Fruit fly (Drosophila melanogaster) whole organism, embryonic: ENCODE measurements around the gene Agpat4.

ENCODE experiments used
- Awh ChIP-seq: fragments of 200-800 bp; sonication (Bioruptor generic); IDR thresholded peaks from 2 replicates; pipeline ENCODE4, ENCODE4 v1.3.6; 2022; ENCODE audit warnings: missing biosample characterization, missing genetic modification characterization
- Bteb2 ChIP-seq: fragments of 200-800 bp; sonication (Bioruptor generic); optimal IDR thresholded peaks from 2 replicates; lab custom pipeline; 2016; ENCODE audit warnings: missing biosample characterization, missing genetic modification characterization
- CG10209 ChIP-seq: fragments of 200-800 bp; sonication (Bioruptor generic); optimal IDR thresholded peaks from 3 replicates; lab custom pipeline; 2017; ENCODE audit warnings: missing biosample characterization, mild to moderate bottlenecking, missing genetic modification characterization, missing genetic modification reagents
- CG11085 ChIP-seq: fragments of 200-800 bp; sonication (Bioruptor generic); IDR thresholded peaks from 2 replicates; pipeline ENCODE4 v1.3.6; 2022; ENCODE audit warnings: missing biosample characterization, missing genetic modification characterization
- CG11398 ChIP-seq: fragments of 200-800 bp; sonication (Bioruptor generic); optimal IDR thresholded peaks from 2 replicates; lab custom pipeline; 2016; ENCODE audit warnings: missing biosample characterization, missing genetic modification characterization
- CG11504 ChIP-seq: fragments of 200-800 bp; sonication (Bioruptor generic); optimal IDR thresholded peaks from 3 replicates; lab custom pipeline; 2019; ENCODE audit warnings: missing biosample characterization, mild to moderate bottlenecking, missing genetic modification characterization, moderate library complexity
- CG12769 ChIP-seq: fragments of 200-800 bp; sonication (Bioruptor generic); optimal IDR thresholded peaks from 2 replicates; lab custom pipeline; 2019; ENCODE audit warnings: missing biosample characterization, mild to moderate bottlenecking, missing genetic modification characterization, moderate library complexity
- CG13424 ChIP-seq: fragments of 200-800 bp; sonication (Bioruptor generic); optimal IDR thresholded peaks from 2 replicates; lab custom pipeline; 2019; ENCODE audit warnings: missing biosample characterization, mild to moderate bottlenecking, missing genetic modification characterization, moderate library complexity
- CG14860 ChIP-seq: fragments of 200-800 bp; sonication (Bioruptor generic); IDR thresholded peaks from 3 replicates; pipeline ENCODE4 v1.3.6; 2022; ENCODE audit warnings: missing biosample characterization, missing genetic modification characterization; ENCODE audit not compliant: partially characterized antibody
- CG16813 ChIP-seq: fragments of 200-800 bp; sonication (Bioruptor generic); IDR thresholded peaks from 3 replicates; pipeline ENCODE4 v1.3.6; 2022; ENCODE audit warnings: missing biosample characterization, missing genetic modification characterization; ENCODE audit not compliant: partially characterized antibody
- CG2120 ChIP-seq: fragments of 200-800 bp; sonication (Bioruptor generic); optimal IDR thresholded peaks from 3 replicates; lab custom pipeline; 2016; ENCODE audit warnings: missing biosample characterization, missing genetic modification characterization
- CG2202 ChIP-seq: fragments of 200-800 bp; sonication (Bioruptor generic); optimal IDR thresholded peaks from 2 replicates; lab custom pipeline; 2018; ENCODE audit warnings: missing biosample characterization, mild to moderate bottlenecking, missing genetic modification characterization
- CG2889 ChIP-seq: fragments of 200-800 bp; sonication (Bioruptor generic); IDR thresholded peaks from 3 replicates; pipeline ENCODE4 v1.3.6; 2022; ENCODE audit warnings: missing biosample characterization, missing genetic modification characterization
- CG32772 ChIP-seq: fragments of 200-800 bp; sonication (Bioruptor generic); IDR thresholded peaks from 2 replicates; pipeline ENCODE4 v1.3.6; 2022; ENCODE audit warnings: missing biosample characterization, missing genetic modification characterization
- CG4328 ChIP-seq: fragments of 200-800 bp; sonication (Bioruptor generic); optimal IDR thresholded peaks from 3 replicates; lab custom pipeline; 2017; ENCODE audit warnings: missing biosample characterization, missing genetic modification reagents, missing genetic modification characterization
- CG4404 ChIP-seq: fragments of 200-800 bp; sonication (Bioruptor generic); IDR thresholded peaks from 2 replicates; pipeline ENCODE4 v1.3.6; 2022; ENCODE audit warnings: missing biosample characterization, missing genetic modification characterization
- CG7372 ChIP-seq: fragments of 200-800 bp; sonication (Bioruptor generic); IDR thresholded peaks from 2 replicates; pipeline ENCODE4 v1.3.6; 2022; ENCODE audit warnings: missing biosample characterization, missing genetic modification characterization
- CG8089 ChIP-seq: fragments of 200-800 bp; sonication (Bioruptor generic); optimal IDR thresholded peaks from 3 replicates; lab custom pipeline; 2016; ENCODE audit warnings: missing biosample characterization, missing genetic modification characterization
- CG8281 ChIP-seq: fragments of 200-800 bp; sonication (Bioruptor generic); optimal IDR thresholded peaks from 2 replicates; lab custom pipeline; 2018; ENCODE audit warnings: missing biosample characterization, mild to moderate bottlenecking, missing genetic modification characterization, moderate library complexity
- CG8944 ChIP-seq: fragments of 200-800 bp; sonication (Bioruptor generic); optimal IDR thresholded peaks from 3 replicates; lab custom pipeline; 2016; ENCODE audit warnings: missing biosample characterization, missing genetic modification characterization
- Dek ChIP-seq: fragments of 200-800 bp; sonication (Bioruptor generic); optimal IDR thresholded peaks from 3 replicates; lab custom pipeline; 2019; ENCODE audit warnings: missing biosample characterization, mild to moderate bottlenecking, missing genetic modification characterization, moderate library complexity
- Dip2 ChIP-seq: fragments of 200-800 bp; sonication (Bioruptor generic); IDR thresholded peaks from 2 replicates; pipeline ENCODE4 v1.3.6; 2022; ENCODE audit warnings: missing biosample characterization, missing genetic modification characterization
- Drgx ChIP-seq: fragments of 200-800 bp; sonication (Bioruptor generic); IDR thresholded peaks from 2 replicates; pipeline ENCODE4 v1.3.6; 2022; ENCODE audit warnings: missing biosample characterization, missing genetic modification characterization
- Eip74EF ChIP-seq, 2 experiments: fragments of 200-800 bp in 1 of 2; fragments of >200 bp in 1 of 2; sonication (Bioruptor generic) in 1 of 2; optimal IDR thresholded peaks; 2 replicates each; lab custom pipeline; 2017 to 2019; ENCODE audit warnings: missing biosample characterization in 2 of 2, missing genetic modification characterization in 2 of 2, mild to moderate bottlenecking in 1 of 2, moderate library complexity in 1 of 2
- HLH54F ChIP-seq: fragments of 200-800 bp; sonication (Bioruptor generic); optimal IDR thresholded peaks from 3 replicates; lab custom pipeline; 2016; ENCODE audit warnings: missing biosample characterization, missing genetic modification characterization
- Hmx ChIP-seq: fragments of 200-800 bp; sonication (Bioruptor generic); optimal IDR thresholded peaks from 2 replicates; lab custom pipeline; 2016; ENCODE audit warnings: missing biosample characterization, missing genetic modification characterization
- Hr78 ChIP-seq, 2 experiments: fragments of 200-800 bp in 1 of 2; fragments of >200 bp in 1 of 2; sonication (Bioruptor generic) in 1 of 2; optimal IDR thresholded peaks; 2 replicates each; lab custom pipeline; 2017 to 2019; ENCODE audit warnings: missing biosample characterization in 2 of 2, missing genetic modification characterization in 2 of 2, mild to moderate bottlenecking in 1 of 2, moderate library complexity in 1 of 2
- Lhr ChIP-seq: fragments of 200-800 bp; sonication (Bioruptor generic); optimal IDR thresholded peaks from 3 replicates; lab custom pipeline; 2017; ENCODE audit warnings: mild to moderate bottlenecking, missing biosample characterization, missing genetic modification reagents, missing genetic modification characterization
- MTF-1 ChIP-seq: fragments of 200-800 bp; sonication (Bioruptor generic); optimal IDR thresholded peaks from 2 replicates; lab custom pipeline; 2018; ENCODE audit warnings: missing biosample characterization, mild to moderate bottlenecking, missing genetic modification characterization, borderline replicate concordance
- Oli ChIP-seq: fragments of 200-800 bp; sonication (Bioruptor generic); optimal IDR thresholded peaks from 2 replicates; lab custom pipeline; 2018; ENCODE audit warnings: missing biosample characterization, mild to moderate bottlenecking, missing genetic modification characterization, moderate library complexity
- PHDP ChIP-seq: fragments of 200-800 bp; sonication (Bioruptor generic); optimal IDR thresholded peaks from 3 replicates; lab custom pipeline; 2018; ENCODE audit warnings: missing biosample characterization, mild to moderate bottlenecking, missing genetic modification characterization, moderate library complexity
- Sox102F ChIP-seq: fragments of 200-800 bp; sonication (Bioruptor generic); optimal IDR thresholded peaks from 2 replicates; lab custom pipeline; 2018; ENCODE audit warnings: missing biosample characterization, mild to moderate bottlenecking, missing genetic modification characterization, moderate library complexity
- Xbp1 ChIP-seq: fragments of 200-800 bp; sonication (Bioruptor generic); optimal IDR thresholded peaks from 3 replicates; lab custom pipeline; 2016; ENCODE audit warnings: missing biosample characterization, mild to moderate bottlenecking, missing genetic modification characterization
- ato ChIP-seq: fragments of 200-800 bp; sonication (Bioruptor generic); IDR thresholded peaks from 2 replicates; pipeline ENCODE4 v1.3.6; 2022; ENCODE audit warnings: missing biosample characterization, missing genetic modification characterization; ENCODE audit not compliant: partially characterized antibody
- bbx ChIP-seq: fragments of 200-800 bp; sonication (Bioruptor generic); IDR thresholded peaks from 2 replicates; pipeline ENCODE4 v1.3.6; 2022; ENCODE audit warnings: missing biosample characterization, missing genetic modification characterization; ENCODE audit not compliant: partially characterized antibody
- bsh ChIP-seq, 2 experiments: fragments of 200-800 bp; sonication (Bioruptor generic); optimal IDR thresholded peaks; 2 replicates each; lab custom pipeline; 2017 to 2018; ENCODE audit warnings: mild to moderate bottlenecking in 2 of 2, missing biosample characterization in 2 of 2, missing genetic modification characterization in 2 of 2, moderate library complexity in 1 of 2
- croc ChIP-seq: fragments of 200-800 bp; sonication (Bioruptor generic); conservative IDR thresholded peaks from 3 replicates; pipeline ENCODE4 v1.3.6; 2022; ENCODE audit warnings: missing biosample characterization, missing genetic modification characterization
- gem ChIP-seq: fragments of 200-800 bp; sonication (Bioruptor generic); optimal IDR thresholded peaks from 2 replicates; lab custom pipeline; 2019; ENCODE audit warnings: missing biosample characterization, mild to moderate bottlenecking, missing genetic modification characterization, moderate library complexity
- hkb ChIP-seq, 2 experiments: fragments of 200-800 bp in 1 of 2; fragments of >200 bp in 1 of 2; sonication (Bioruptor generic) in 1 of 2; IDR thresholded peaks in 1 of 2; optimal IDR thresholded peaks in 1 of 2; 2 replicates each; pipeline versions ENCODE4 v1.3.6 to Lab custom; 2017 to 2022; ENCODE audit warnings: missing biosample characterization in 1 of 2, missing genetic modification characterization in 1 of 2
- mirr ChIP-seq: fragments of 200-800 bp; sonication (Bioruptor generic); optimal IDR thresholded peaks from 3 replicates; lab custom pipeline; 2018; ENCODE audit warnings: missing biosample characterization, mild to moderate bottlenecking, missing genetic modification characterization
- nmo ChIP-seq: fragments of 200-800 bp; sonication (Bioruptor generic); optimal IDR thresholded peaks from 2 replicates; lab custom pipeline; 2018; ENCODE audit warnings: missing biosample characterization, mild to moderate bottlenecking, missing genetic modification characterization, moderate library complexity
- org-1 ChIP-seq: fragments of 200-800 bp; sonication (Bioruptor generic); optimal IDR thresholded peaks from 2 replicates; lab custom pipeline; 2017; ENCODE audit warnings: missing biosample characterization, missing genetic modification characterization
- pan ChIP-seq, 4 experiments: fragments of >200 bp in 3 of 4; fragments of 200-800 bp in 1 of 4; sonication (Bioruptor generic) in 1 of 4; optimal IDR thresholded peaks in 3 of 4; IDR thresholded peaks in 1 of 4; 2 replicates each; pipeline versions ENCODE4 v1.3.6 to Lab custom; 2017 to 2022; ENCODE audit warnings: missing biosample characterization in 2 of 4, missing genetic modification characterization in 2 of 4, mixed read lengths in 1 of 4
- row ChIP-seq: fragments of 200-800 bp; sonication (Bioruptor generic); IDR thresholded peaks from 3 replicates; pipeline ENCODE4 v1.3.6; 2022; ENCODE audit warnings: missing biosample characterization, missing genetic modification characterization
- so ChIP-seq: fragments of 200-800 bp; sonication (Bioruptor generic); IDR thresholded peaks from 3 replicates; pipeline ENCODE4 v1.3.6; 2022; ENCODE audit warnings: missing biosample characterization, missing genetic modification characterization
- tup ChIP-seq: fragments of 200-800 bp; sonication (Bioruptor generic); optimal IDR thresholded peaks from 2 replicates; lab custom pipeline; 2016; ENCODE audit warnings: missing biosample characterization, mild to moderate bottlenecking, missing genetic modification characterization, moderate library complexity
- zen ChIP-seq: fragments of 200-800 bp; sonication (Bioruptor generic); optimal IDR thresholded peaks from 3 replicates; lab custom pipeline; 2018; ENCODE audit warnings: missing biosample characterization, mild to moderate bottlenecking, missing genetic modification characterization, moderate library complexity
- zfh1 ChIP-seq: fragments of 200-800 bp; sonication (Bioruptor generic); IDR thresholded peaks from 3 replicates; pipeline ENCODE4 v1.3.6; 2022; ENCODE audit warnings: missing biosample characterization, missing genetic modification characterization

Agpat4 gene

dm6 chr3L:16392874-16393273 is 11.5 kb upstream of the Agpat4 start (continued):
- TF ChIP-seq CG2889 (no peak), CG8944 (GFP tag; lab: Kevin White, UChicago) (no peak), Oli (tag; lab: Kevin White, UChicago) (peak; percentile 3), CG11398 (GFP tag; lab: Kevin White, UChicago) (no peak), Dip2 (GFP tag; lab: Robert Waterston, UW) (no peak), CG10209 (GFP tag; lab: Kevin White, UChicago) (no peak), Xbp1 (GFP tag; lab: Kevin White, UChicago) (no peak), Awh (no peak), CG13424 (no peak), CG11504 (tag; lab: Kevin White, UChicago) (peak; percentile 60), CG4328 (GFP tag; lab: Kevin White, UChicago) (no peak), CG16813 (GFP tag; lab: Robert Waterston, UW) (no peak), zen (tag; lab: Kevin White, UChicago) (no peak), hkb (optimal IDR thresholded peaks at IDR 0.05; lab: Kevin White, UChicago) (no peak), hkb (GFP tag; IDR thresholded peaks at IDR 0.05; lab: Robert Waterston, UW) (0 out of 2 replicates have a peak, but pooled peaks have one; percentile 13), bbx (GFP tag; lab: Robert Waterston, UW) (no peak), pan (optimal IDR thresholded peaks at IDR 0.05; lab: Kevin White, UChicago) (no peak), pan (GFP tag; optimal IDR thresholded peaks at IDR 0.05 in 1 of 2, IDR thresholded peaks at IDR 0.05 in 1 of 2) (peak in 1 of 2 experiments; percentile 31), Eip74EF (GFP tag; optimal IDR thresholded peaks at IDR 0.05; lab: Kevin White, UChicago) (no peak), HLH54F (GFP tag; lab: Kevin White, UChicago) (no peak), Drgx (GFP tag; lab: Robert Waterston, UW) (no peak), CG8281 (no peak), CG8089 (GFP tag; lab: Kevin White, UChicago) (no peak), MTF-1 (no peak), mirr (GFP tag; lab: Kevin White, UChicago) (no peak), tup (GFP tag; lab: Kevin White, UChicago) (no peak), PHDP (tag; lab: Kevin White, UChicago) (no peak), Sox102F (peak; percentile 23), ato (GFP tag; lab: Robert Waterston, UW) (no peak), croc (GFP tag; lab: Robert Waterston, UW) (no peak), Hmx (GFP tag; lab: Kevin White, UChicago) (no peak), zfh1 (GFP tag; lab: Robert Waterston, UW) (no peak), CG11085 (GFP tag; lab: Robert Waterston, UW) (no peak), CG2202 (tag; lab: Kevin White, UChicago) (no peak), CG32772 (GFP tag; lab: Robert Waterston, UW) (0 out of 2 replicates have a peak, but pooled peaks have one; percentile 29), so (no peak), bsh (GFP tag; optimal IDR thresholded peaks at IDR 0.05; lab: Kevin White, UChicago) (peak in 1 of 2 experiments; percentile 9), CG7372 (GFP tag; lab: Robert Waterston, UW) (no peak), Dek (tag; lab: Kevin White, UChicago) (no peak), CG12769 (tag; lab: Kevin White, UChicago) (no peak), Bteb2 (GFP tag; lab: Kevin White, UChicago) (no peak), CG2120 (no peak), nmo (GFP tag; lab: Kevin White, UChicago) (peak; percentile 32), Hr78 (GFP tag; optimal IDR thresholded peaks at IDR 0.05; lab: Kevin White, UChicago) (no peak), org-1 (no peak), gem (tag; lab: Kevin White, UChicago) (peak; percentile 59), CG4404 (GFP tag; lab: Robert Waterston, UW) (no peak), row (0 out of 3 replicates have a peak, but pooled peaks have one; percentile 12), CG14860 (GFP tag; lab: Robert Waterston, UW) (no peak), Lhr (no peak)
